Fruit fly (Drosophila melanogaster): ENCODE data around the gene beat-IV.
A peak's percentile ranks its signal among the peaks of the same experiment; 100 is the strongest.

The beat-IV gene

DNA sequence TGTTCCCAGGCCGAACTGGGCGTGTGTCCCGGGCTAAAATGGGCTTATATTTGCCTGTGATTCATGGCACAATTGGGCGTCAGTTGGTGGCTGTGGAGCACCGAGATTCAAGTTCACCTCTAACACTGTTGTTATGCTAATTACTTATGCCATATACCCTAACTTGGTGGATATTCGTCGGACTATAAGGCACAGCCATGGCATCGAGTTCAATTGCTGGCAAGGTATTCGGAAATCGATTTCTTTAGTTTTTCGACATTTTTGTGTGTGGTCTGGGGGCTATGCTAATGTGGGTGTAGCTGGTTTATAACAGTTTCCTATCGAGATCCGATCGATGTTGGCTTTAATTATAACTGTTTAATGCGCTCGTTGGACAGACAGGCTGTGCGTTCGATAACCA lies 31.1 kb upstream of the beat-IV start (continued):
- TF ChIP-seq gce (GFP tag; IDR thresholded peaks at IDR 0.05) (no peak), caup (GFP tag; optimal IDR thresholded peaks at IDR 0.05; ENCODE audit: severe bottlenecking) (no peak), Hr51 (GFP tag; optimal IDR thresholded peaks at IDR 0.05) (no peak), ab (GFP tag; optimal IDR thresholded peaks at IDR 0.05) (no peak), Adf1 (GFP tag; IDR thresholded peaks at IDR 0.05) (no peak), zf30C (GFP tag; optimal IDR thresholded peaks at IDR 0.05) (no peak), CG1647 (GFP tag; optimal IDR thresholded peaks at IDR 0.05) (no peak), Antp (GFP tag; optimal IDR thresholded peaks at IDR 0.05) (peak; percentile 25), CG12071 (GFP tag; optimal IDR thresholded peaks at IDR 0.05) (peak; percentile 22), abd-A (tag; optimal IDR thresholded peaks at IDR 0.05) (no peak), grn (GFP tag; optimal IDR thresholded peaks at IDR 0.05) (peak; percentile 50), CG3995 (GFP tag; optimal IDR thresholded peaks at IDR 0.05) (no peak), CG10462 (GFP tag; optimal IDR thresholded peaks at IDR 0.05) (no peak), Blimp-1 (GFP tag; optimal IDR thresholded peaks at IDR 0.05) (no peak), CG4617 (GFP tag; optimal IDR thresholded peaks at IDR 0.05; ENCODE audit: borderline replicate concordance) (no peak), CG15011 (GFP tag; optimal IDR thresholded peaks at IDR 0.05) (no peak), CG12659 (GFP tag; optimal IDR thresholded peaks at IDR 0.05) (no peak), Pdp1 (GFP tag; optimal IDR thresholded peaks at IDR 0.05) (peak in 1 of 2 experiments; percentile 9), toy (GFP tag; IDR thresholded peaks at IDR 0.05) (no peak), CG15073 (GFP tag; optimal IDR thresholded peaks at IDR 0.05) (no peak), CG10979 (tag; optimal IDR thresholded peaks at IDR 0.05) (no peak), CG16863 (GFP tag; optimal IDR thresholded peaks at IDR 0.05) (no peak), CG17359 (tag; optimal IDR thresholded peaks at IDR 0.05) (no peak), fd64A (GFP tag; optimal IDR thresholded peaks at IDR 0.05) (no peak), Ptx1 (GFP tag; IDR thresholded peaks at IDR 0.05) (peak; percentile 52), CG8478 (optimal IDR thresholded peaks at IDR 0.05) (no peak), ham (GFP tag; IDR thresholded peaks at IDR 0.05) (no peak), seq (GFP tag; IDR thresholded peaks at IDR 0.05) (no peak), z (GFP tag; IDR thresholded peaks at IDR 0.05) (no peak), CG9215 (GFP tag; IDR thresholded peaks at IDR 0.05) (no peak), fd3F (GFP tag; optimal IDR thresholded peaks at IDR 0.05) (no peak), CG18476 (GFP tag; optimal IDR thresholded peaks at IDR 0.05) (no peak), Camta (GFP tag; optimal IDR thresholded peaks at IDR 0.05) (no peak), E2f2 (GFP tag; IDR thresholded peaks at IDR 0.05) (no peak), CG4282 (GFP tag; optimal IDR thresholded peaks at IDR 0.05) (no peak), unc-4 (GFP tag; IDR thresholded peaks at IDR 0.05; ENCODE audit: partially characterized antibody) (no peak), Deaf1 (tag; optimal IDR thresholded peaks at IDR 0.05) (no peak), CG14014 (GFP tag; IDR thresholded peaks at IDR 0.05) (peak; percentile 54; the same call in 1 of the 2 replicates), Xbp1 (GFP tag; optimal IDR thresholded peaks at IDR 0.05) (no peak), mirr (GFP tag; optimal IDR thresholded peaks at IDR 0.05) (no peak), CG2712 (tag; optimal IDR thresholded peaks at IDR 0.05) (no peak), Asciz (GFP tag; optimal IDR thresholded peaks at IDR 0.05) (no peak), knrl (GFP tag; IDR thresholded peaks at IDR 0.05; ENCODE audit: partially characterized antibody) (no peak), inv (GFP tag; IDR thresholded peaks at IDR 0.05; ENCODE audit: partially characterized antibody) (no peak), chinmo (GFP tag; IDR thresholded peaks at IDR 0.05; ENCODE audit: partially characterized antibody) (0 out of 4 replicates have a peak, but pooled peaks have one; percentile 65), dmrt99B (tag; optimal IDR thresholded peaks at IDR 0.05) (peak; percentile 27), fd96Cb (tag; optimal IDR thresholded peaks at IDR 0.05) (no peak), Mad (GFP tag; optimal IDR thresholded peaks at IDR 0.05) (no peak), CG1233 (GFP tag; optimal IDR thresholded peaks at IDR 0.05) (no peak), sqz (GFP tag; optimal IDR thresholded peaks at IDR 0.05) (no peak), CG31388 (GFP tag; optimal IDR thresholded peaks at IDR 0.05) (no peak)

Data from whole organism, embryonic.